Fruit fly (Drosophila melanogaster) whole organism, embryonic: ENCODE measurements around the gene gb.

Source experiments
- Ada2b ChIP-seq: fragments of 200-800 bp; sonication (Bioruptor generic); IDR thresholded peaks from 2 replicates; pipeline ENCODE4 v1.3.6; 2022; ENCODE audit warnings: missing biosample characterization, missing genetic modification characterization
- CG6683 ChIP-seq: fragments of 200-800 bp; sonication (Bioruptor generic); optimal IDR thresholded peaks from 2 replicates; lab custom pipeline; 2017; ENCODE audit warnings: missing biosample characterization, mild to moderate bottlenecking, missing genetic modification characterization, missing genetic modification reagents
- CG8290 ChIP-seq, 3 experiments: fragments of 200-800 bp; sonication (Bioruptor generic); optimal IDR thresholded peaks; 2 replicates each; lab custom pipeline; 2016 to 2019; ENCODE audit warnings: missing biosample characterization in 3 of 3, missing genetic modification characterization in 3 of 3, mild to moderate bottlenecking in 2 of 3, moderate library complexity in 1 of 3
- HLH54F ChIP-seq: fragments of 200-800 bp; sonication (Bioruptor generic); optimal IDR thresholded peaks from 3 replicates; lab custom pipeline; 2016; ENCODE audit warnings: missing biosample characterization, missing genetic modification characterization
- Hr78 ChIP-seq, 2 experiments: fragments of 200-800 bp in 1 of 2; fragments of >200 bp in 1 of 2; sonication (Bioruptor generic) in 1 of 2; optimal IDR thresholded peaks; 2 replicates each; lab custom pipeline; 2017 to 2019; ENCODE audit warnings: missing biosample characterization in 2 of 2, missing genetic modification characterization in 2 of 2, mild to moderate bottlenecking in 1 of 2, moderate library complexity in 1 of 2
- nerfin-2 ChIP-seq: fragments of 200-800 bp; sonication (Bioruptor generic); IDR thresholded peaks from 2 replicates; pipeline ENCODE4 v1.3.6; 2022; ENCODE audit warnings: missing biosample characterization, missing genetic modification characterization; ENCODE audit not compliant: partially characterized antibody

DNA sequence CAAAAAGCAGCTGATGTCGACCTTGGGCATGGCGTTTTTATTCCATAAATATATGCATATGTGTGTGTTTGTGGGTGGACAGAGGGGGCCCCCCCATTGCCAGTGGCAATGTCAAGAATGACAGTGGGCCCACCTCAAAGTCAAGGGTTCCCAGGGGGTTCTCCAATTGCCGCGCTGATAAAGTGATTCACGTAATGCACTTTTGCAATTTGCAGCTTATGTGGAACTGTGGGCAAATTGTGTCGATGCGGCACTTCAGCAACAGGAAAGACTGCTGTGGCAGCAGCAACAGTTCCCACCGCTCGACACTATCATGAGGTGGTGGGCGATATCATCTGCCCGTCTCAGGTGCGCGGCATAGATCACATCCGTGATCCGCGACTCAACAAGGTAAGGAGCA, 41.9 kb upstream of the gb start:
- TF ChIP-seq Hr78 (GFP tag; optimal IDR thresholded peaks at IDR 0.05; lab: Kevin White, UChicago) (no peak), HLH54F (no peak), Ada2b (no peak), CG6683 (GFP tag; lab: Kevin White, UChicago) (no peak), nerfin-2 (GFP tag; lab: Robert Waterston, UW) (no peak), CG8290 (GFP tag; optimal IDR thresholded peaks at IDR 0.05; lab: Kevin White, UChicago) (no peak), CG8290 (tag; optimal IDR thresholded peaks at IDR 0.05; lab: Kevin White, UChicago) (no peak)
